Fruit fly (Drosophila melanogaster): ENCODE measurements around the gene CG10254.

Gene CG10254

dm6 chr3R:23669401-23670216 lies 25.2 kb downstream of the CG10254 start, which contains the start of gene CG31145 (continued):
- TF ChIP-seq CG9139 (GFP tag; optimal IDR thresholded peaks at IDR 0.05) (peak; percentile 99), Smox (GFP tag; optimal IDR thresholded peaks at IDR 0.05) (peak; percentile 100), CG11294 (GFP tag; IDR thresholded peaks at IDR 0.05) (peak; percentile 99), acj6 (GFP tag; optimal IDR thresholded peaks at IDR 0.05) (peak; percentile 100), Sox102F (GFP tag; optimal IDR thresholded peaks at IDR 0.05) (peak; percentile 100), CG8119 (GFP tag; IDR thresholded peaks at IDR 0.05) (peak; percentile 100), Eip75B (GFP tag; optimal IDR thresholded peaks at IDR 0.05) (peak; percentile 100), Hr4 (GFP tag; optimal IDR thresholded peaks at IDR 0.05) (peak; percentile 100), Gug (GFP tag; IDR thresholded peaks at IDR 0.05) (peak; percentile 99), vri (GFP tag; optimal IDR thresholded peaks at IDR 0.05) (peak; percentile 98), ss (GFP tag; optimal IDR thresholded peaks at IDR 0.05) (peak; percentile 97 to 99), net (GFP tag; optimal IDR thresholded peaks at IDR 0.05) (peak; percentile 100), Sox14 (GFP tag; optimal IDR thresholded peaks at IDR 0.05) (peak; percentile 100), CG34406 (GFP tag; optimal IDR thresholded peaks at IDR 0.05) (peak; percentile 100), CG6276 (GFP tag; optimal IDR thresholded peaks at IDR 0.05) (peak; percentile 100), CG8632 (GFP tag; optimal IDR thresholded peaks at IDR 0.05) (peak; percentile 100), Eip93F (GFP tag; optimal IDR thresholded peaks at IDR 0.05) (peak; percentile 98), CG3032 (tag; optimal IDR thresholded peaks at IDR 0.05) (peak; percentile 99), CG1621 (tag; optimal IDR thresholded peaks at IDR 0.05) (peak; percentile 99), CG11762 (GFP tag; optimal IDR thresholded peaks at IDR 0.05; ENCODE audit: insufficient read depth) (peak; percentile 100), Ets21C (GFP tag; optimal IDR thresholded peaks at IDR 0.05) (peak; percentile 99), eg (GFP tag; IDR thresholded peaks at IDR 0.05) (peak; percentile 99), cyc (GFP tag; optimal IDR thresholded peaks at IDR 0.05) (peak; percentile 99), achi (GFP tag; optimal IDR thresholded peaks at IDR 0.05) (peak; percentile 99)

- no peak for TF ChIP-seq achi (GFP tag; optimal IDR thresholded peaks at IDR 0.05)
- TF ChIP-seq vri (GFP tag; optimal IDR thresholded peaks at IDR 0.05) = peak; percentile 13
- TF ChIP-seq svp (GFP tag) = peak; percentile 32
Measured at dm6 chr3R:23668583-23668982, 26.2 kb downstream of the CG10254 start.

dm6 chr3R:23667451-23667850 lies 27.3 kb downstream of the CG10254 start:
- TF ChIP-seq CG16779 (tag; optimal IDR thresholded peaks at IDR 0.05) (no peak), pdm3 (GFP tag; optimal IDR thresholded peaks at IDR 0.05) (peak; percentile 6), Smox (GFP tag; optimal IDR thresholded peaks at IDR 0.05) (no peak), CG10669 (GFP tag; optimal IDR thresholded peaks at IDR 0.05) (no peak), lz (GFP tag; optimal IDR thresholded peaks at IDR 0.05) (no peak), cyc (GFP tag; optimal IDR thresholded peaks at IDR 0.05) (no peak), Ets96B (tag; optimal IDR thresholded peaks at IDR 0.05) (no peak), CG8119 (GFP tag; IDR thresholded peaks at IDR 0.05) (no peak), CG31627 (GFP tag; optimal IDR thresholded peaks at IDR 0.05) (no peak), CG6808 (GFP tag; optimal IDR thresholded peaks at IDR 0.05) (no peak), topi (GFP tag; optimal IDR thresholded peaks at IDR 0.05) (peak; percentile 16), CG34406 (GFP tag; optimal IDR thresholded peaks at IDR 0.05) (no peak), svp (GFP tag) (peak; percentile 85), CG6854 (GFP tag; optimal IDR thresholded peaks at IDR 0.05) (no peak), CG10631 (GFP tag; optimal IDR thresholded peaks at IDR 0.05) (no peak), spab (GFP tag; optimal IDR thresholded peaks at IDR 0.05) (no peak), ss (GFP tag; optimal IDR thresholded peaks at IDR 0.05) (no peak), CG11294 (GFP tag; IDR thresholded peaks at IDR 0.05) (no peak), Eip78C (GFP tag) (peak; percentile 74), acj6 (GFP tag; optimal IDR thresholded peaks at IDR 0.05) (no peak), Hr4 (GFP tag; optimal IDR thresholded peaks at IDR 0.05) (peak; percentile 26), CG6276 (GFP tag; optimal IDR thresholded peaks at IDR 0.05) (no peak), esn (GFP tag; optimal IDR thresholded peaks at IDR 0.05) (peak; percentile 5), CG32006 (GFP tag; optimal IDR thresholded peaks at IDR 0.05) (peak; percentile 49), Met (GFP tag; optimal IDR thresholded peaks at IDR 0.05) (no peak), OdsH (GFP tag; optimal IDR thresholded peaks at IDR 0.05) (no peak), Sox102F (GFP tag; optimal IDR thresholded peaks at IDR 0.05) (no peak), CG11762 (GFP tag; optimal IDR thresholded peaks at IDR 0.05; ENCODE audit: insufficient read depth) (no peak), CG8319 (GFP tag; optimal IDR thresholded peaks at IDR 0.05) (no peak)

Measured in whole organism, prepupa.